Worm (Caenorhabditis elegans): ENCODE measurements around the gene F59A6.13.

Gene F59A6.13

ce11 chrII:4999122-4999521, 23.5 kb upstream of the F59A6.13 start, which contains the start of gene citk-2 (continued):
- TF ChIP-seq nhr-77 (tag; optimal IDR thresholded peaks at IDR 0.05) (peak; percentile 61), isw-1 (GFP tag; IDR thresholded peaks at IDR 0.05) (peak; percentile 90), F16B12.6 (tag; optimal IDR thresholded peaks at IDR 0.05) (peak; percentile 100), vab-15 (tag; optimal IDR thresholded peaks at IDR 0.05) (no peak), hpl-2 (GFP tag; optimal IDR thresholded peaks at IDR 0.05) (no peak), snpc-4 (tag; optimal IDR thresholded peaks at IDR 0.05) (peak; percentile 90), nhr-11 (tag; optimal IDR thresholded peaks at IDR 0.05) (peak; percentile 86), elt-3 (tag; optimal IDR thresholded peaks at IDR 0.05) (peak in 2 of 6 experiments; percentile 76 to 91), lin-15B (tag; optimal IDR thresholded peaks at IDR 0.05) (peak; percentile 77), nhr-28 (tag; optimal IDR thresholded peaks at IDR 0.05) (no peak)

ce11 chrII:5001866-5002265, 20.7 kb upstream of the F59A6.13 start:
- no peak for TF ChIP-seq Y116A8C.19 (tag; optimal IDR thresholded peaks at IDR 0.05; ENCODE audit: borderline replicate concordance)
- no peak for TF ChIP-seq zip-4 (GFP tag; optimal IDR thresholded peaks at IDR 0.05)
- no peak for TF ChIP-seq ztf-11 (tag; optimal IDR thresholded peaks at IDR 0.05)
- TF ChIP-seq efl-1 (optimal IDR thresholded peaks at IDR 0.05): no peak
- TF ChIP-seq efl-1 (GFP tag; optimal IDR thresholded peaks at IDR 0.05 in 1 of 2): peak in 1 of 2 experiments; percentile 94
- TF ChIP-seq tlp-1 (tag; optimal IDR thresholded peaks at IDR 0.05): no peak

ce11 chrII:5003660-5004059, 18.9 kb upstream of the F59A6.13 start, which contains the start of gene F59A6.10:
Gene F59A6.10, plus strand, starts transcription at chrII:5003960.
- TF ChIP-seq rnt-1 (tag; optimal IDR thresholded peaks at IDR 0.05): no peak
- no peak for TF ChIP-seq ceh-88 (GFP tag; IDR thresholded peaks at IDR 0.05)
- TF ChIP-seq Y116A8C.19 (tag; optimal IDR thresholded peaks at IDR 0.05; ENCODE audit: borderline replicate concordance): no peak
- TF ChIP-seq fkh-4 (tag; optimal IDR thresholded peaks at IDR 0.05; ENCODE audit: borderline replicate concordance): no peak
- no peak for TF ChIP-seq fos-1 (tag; optimal IDR thresholded peaks at IDR 0.05)
- no peak for TF ChIP-seq dsc-1 (tag; optimal IDR thresholded peaks at IDR 0.05)
- no peak for TF ChIP-seq nhr-28 (tag; optimal IDR thresholded peaks at IDR 0.05)
- TF ChIP-seq grh-1 (GFP tag; IDR thresholded peaks at IDR 0.05): no peak
- no peak for TF ChIP-seq tbx-2 (tag; optimal IDR thresholded peaks at IDR 0.05)
- TF ChIP-seq nhr-12 (tag; optimal IDR thresholded peaks at IDR 0.05): no peak

- TF ChIP-seq nhr-85 (tag) (no peak), tbx-2 (tag; optimal IDR thresholded peaks at IDR 0.05) (no peak), lin-39 (tag; optimal IDR thresholded peaks at IDR 0.05) (no peak), unc-86 (tag; optimal IDR thresholded peaks at IDR 0.05) (no peak), nhr-12 (tag; optimal IDR thresholded peaks at IDR 0.05) (no peak), swsn-7 (tag; optimal IDR thresholded peaks at IDR 0.05) (no peak), egl-13 (tag; optimal IDR thresholded peaks at IDR 0.05) (no peak), pag-3 (tag; optimal IDR thresholded peaks at IDR 0.05; ENCODE audit: borderline replicate concordance, insufficient read depth) (no peak), mdl-1 (tag; optimal IDR thresholded peaks at IDR 0.05) (no peak), ceh-88 (GFP tag; IDR thresholded peaks at IDR 0.05) (no peak), C34B4.2 (tag; optimal IDR thresholded peaks at IDR 0.05) (no peak), lin-13 (GFP tag; optimal IDR thresholded peaks at IDR 0.05) (no peak), hlh-4 (tag; optimal IDR thresholded peaks at IDR 0.05) (no peak), xbp-1 (tag; optimal IDR thresholded peaks at IDR 0.05) (no peak), lir-3 (tag; optimal IDR thresholded peaks at IDR 0.05; ENCODE audit: poor library complexity) (no peak), mef-2 (tag; optimal IDR thresholded peaks at IDR 0.05) (no peak), snpc-4 (tag; optimal IDR thresholded peaks at IDR 0.05) (no peak), F16B12.6 (tag; optimal IDR thresholded peaks at IDR 0.05) (no peak), pax-3 (tag; optimal IDR thresholded peaks at IDR 0.05) (no peak), ama-1 (optimal IDR thresholded peaks at IDR 0.05) (no peak)
Observed at ce11 chrII:5004781-5005180, 17.8 kb upstream of the F59A6.13 start, which contains the start of gene F59A6.4. Gene F59A6.4, plus strand, starts transcription at chrII:5005081.
